Fruit fly (Drosophila melanogaster) whole organism, prepupa: ENCODE data around the gene CG12017.
A peak's percentile ranks its signal among the peaks of the same experiment; 100 is the strongest.

Experiments
- CG10631 ChIP-seq: fragments of 200-800 bp; sonication (Bioruptor generic); optimal IDR thresholded peaks from 2 replicates; lab custom pipeline; 2016; ENCODE audit warnings: missing biosample characterization, missing genetic modification characterization
- CG11294 ChIP-seq: fragments of 200-800 bp; sonication (Bioruptor generic); IDR thresholded peaks from 2 replicates; pipeline ENCODE4 v1.3.6; 2022; ENCODE audit warnings: missing biosample characterization, missing genetic modification characterization
- CG11762 ChIP-seq: fragments of 200-800 bp; sonication (Bioruptor generic); optimal IDR thresholded peaks from 3 replicates; lab custom pipeline; 2016; ENCODE audit warnings: missing biosample characterization, missing genetic modification characterization; ENCODE audit not compliant: insufficient read depth
- CG11902 ChIP-seq: fragments of 200-800 bp; sonication (Bioruptor generic); optimal IDR thresholded peaks from 3 replicates; lab custom pipeline; 2016; ENCODE audit warnings: missing biosample characterization, missing genetic modification characterization
- CG15336 ChIP-seq: fragments of 200-800 bp; sonication (Bioruptor generic); IDR thresholded peaks from 2 replicates; pipeline ENCODE4 v1.3.6; 2022; ENCODE audit warnings: missing biosample characterization, missing genetic modification characterization
- CG1621 ChIP-seq: fragments of 200-800 bp; sonication (Bioruptor generic); optimal IDR thresholded peaks from 3 replicates; lab custom pipeline; 2018; ENCODE audit warnings: missing biosample characterization, mild to moderate bottlenecking, missing genetic modification characterization
- CG16779 ChIP-seq: fragments of 200-800 bp; sonication (Bioruptor generic); optimal IDR thresholded peaks from 3 replicates; lab custom pipeline; 2017; ENCODE audit warnings: missing biosample characterization, mild to moderate bottlenecking, missing genetic modification characterization
- CG3032 ChIP-seq: fragments of 200-800 bp; optimal IDR thresholded peaks from 2 replicates; lab custom pipeline; 2019; ENCODE audit warnings: missing biosample characterization, mild to moderate bottlenecking, missing genetic modification characterization, moderate library complexity
- CG32006 ChIP-seq: fragments of 200-800 bp; sonication (Bioruptor generic); optimal IDR thresholded peaks from 3 replicates; lab custom pipeline; 2017; ENCODE audit warnings: missing biosample characterization, mild to moderate bottlenecking, missing genetic modification characterization
- CG34406 ChIP-seq: fragments of 200-800 bp; sonication (Bioruptor generic); optimal IDR thresholded peaks from 3 replicates; lab custom pipeline; 2016; ENCODE audit warnings: missing biosample characterization, missing genetic modification characterization
- CG3919 ChIP-seq: fragments of 200-800 bp; sonication (Bioruptor generic); optimal IDR thresholded peaks from 3 replicates; lab custom pipeline; 2016; ENCODE audit warnings: missing biosample characterization, missing genetic modification characterization
- CG4318 ChIP-seq: fragments of 200-800 bp; sonication (Bioruptor generic); optimal IDR thresholded peaks from 3 replicates; lab custom pipeline; 2017; ENCODE audit warnings: missing biosample characterization, mild to moderate bottlenecking, missing genetic modification characterization
- CG6163 ChIP-seq: fragments of 200-800 bp; sonication (Bioruptor generic); IDR thresholded peaks from 3 replicates; pipeline ENCODE4 v1.3.6; 2022; ENCODE audit warnings: missing biosample characterization, missing genetic modification characterization
- CG6276 ChIP-seq: fragments of 200-800 bp; sonication (Bioruptor generic); optimal IDR thresholded peaks from 2 replicates; lab custom pipeline; 2017; ENCODE audit warnings: missing biosample characterization, mild to moderate bottlenecking, missing genetic modification characterization
- CG6792 ChIP-seq: fragments of 200-800 bp; sonication (Bioruptor generic); optimal IDR thresholded peaks from 3 replicates; lab custom pipeline; 2016; ENCODE audit warnings: missing biosample characterization, missing genetic modification characterization
- CG6808 ChIP-seq: fragments of 200-800 bp; sonication (Bioruptor generic); optimal IDR thresholded peaks from 3 replicates; lab custom pipeline; 2017; ENCODE audit warnings: missing biosample characterization, missing genetic modification characterization, mild to moderate bottlenecking, moderate library complexity, missing genetic modification reagents
- CG6854 ChIP-seq: fragments of 200-800 bp; sonication (Bioruptor generic); optimal IDR thresholded peaks from 2 replicates; lab custom pipeline; 2017; ENCODE audit warnings: missing biosample characterization, mild to moderate bottlenecking, missing genetic modification characterization
- CG8119 ChIP-seq: fragments of 200-800 bp; sonication (Bioruptor generic); IDR thresholded peaks from 3 replicates; pipeline ENCODE4 v1.3.6; 2022; ENCODE audit warnings: missing biosample characterization, missing genetic modification characterization
- CG8319 ChIP-seq: fragments of 200-800 bp; sonication (Bioruptor generic); optimal IDR thresholded peaks from 3 replicates; lab custom pipeline; 2016; ENCODE audit warnings: missing biosample characterization, missing genetic modification characterization
- CG8632 ChIP-seq: fragments of 200-800 bp; sonication (Bioruptor generic); optimal IDR thresholded peaks from 3 replicates; lab custom pipeline; 2016; ENCODE audit warnings: missing biosample characterization, missing genetic modification characterization
- CG9139 ChIP-seq: fragments of 200-800 bp; sonication (Bioruptor generic); optimal IDR thresholded peaks from 3 replicates; lab custom pipeline; 2017; ENCODE audit warnings: missing biosample characterization, mild to moderate bottlenecking, missing genetic modification characterization
- Eip78C ChIP-seq: fragments of 200-800 bp; sonication (Bioruptor generic); peaks from one replicate; lab custom pipeline; 2016; ENCODE audit warnings: missing biosample characterization, missing genetic modification characterization
- Eip93F ChIP-seq: fragments of 200-800 bp; sonication (Bioruptor generic); optimal IDR thresholded peaks from 2 replicates; lab custom pipeline; 2016; ENCODE audit warnings: missing biosample characterization, mild to moderate bottlenecking, missing genetic modification characterization
- Ets21C ChIP-seq: fragments of 200-800 bp; sonication (Bioruptor generic); optimal IDR thresholded peaks from 3 replicates; lab custom pipeline; 2016; ENCODE audit warnings: missing biosample characterization, missing genetic modification characterization
- Ets96B ChIP-seq: fragments of 200-800 bp; optimal IDR thresholded peaks from 2 replicates; lab custom pipeline; 2019; ENCODE audit warnings: missing biosample characterization, mild to moderate bottlenecking, missing genetic modification characterization, moderate library complexity
- Gug ChIP-seq: fragments of 200-800 bp; sonication (Bioruptor generic); IDR thresholded peaks from 2 replicates; pipeline ENCODE4 v1.3.6; 2022; ENCODE audit warnings: missing biosample characterization, missing genetic modification characterization
- Hr38 ChIP-seq: sonication (Bioruptor generic); optimal IDR thresholded peaks from 2 replicates; lab custom pipeline; 2016; ENCODE audit warnings: missing biosample characterization, missing genetic modification characterization
- Hr39 ChIP-seq: fragments of 200-800 bp; sonication (Bioruptor generic); optimal IDR thresholded peaks from 2 replicates; lab custom pipeline; 2016; ENCODE audit warnings: missing biosample characterization, missing genetic modification characterization
- Lpt ChIP-seq: fragments of 200-800 bp; sonication (Bioruptor generic); optimal IDR thresholded peaks from 3 replicates; lab custom pipeline; 2016; ENCODE audit warnings: missing biosample characterization, missing genetic modification characterization
- Met ChIP-seq: fragments of 200-800 bp; sonication (Bioruptor generic); optimal IDR thresholded peaks from 3 replicates; lab custom pipeline; 2016; ENCODE audit warnings: missing biosample characterization, missing genetic modification characterization
- OdsH ChIP-seq: fragments of 200-800 bp; sonication (Bioruptor generic); optimal IDR thresholded peaks from 3 replicates; lab custom pipeline; 2016; ENCODE audit warnings: missing biosample characterization, missing genetic modification characterization
- Smox ChIP-seq: fragments of 200-800 bp; sonication (Bioruptor generic); optimal IDR thresholded peaks from 3 replicates; lab custom pipeline; 2016; ENCODE audit warnings: missing biosample characterization, missing genetic modification characterization
- Sox102F ChIP-seq: fragments of 200-800 bp; sonication (Bioruptor generic); optimal IDR thresholded peaks from 2 replicates; lab custom pipeline; 2016; ENCODE audit warnings: missing biosample characterization, mild to moderate bottlenecking, missing genetic modification characterization
- Sox14 ChIP-seq: fragments of 200-800 bp; sonication (Bioruptor generic); optimal IDR thresholded peaks from 3 replicates; lab custom pipeline; 2016; ENCODE audit warnings: missing biosample characterization, missing genetic modification characterization
- Sox15 ChIP-seq: fragments of 200-800 bp; sonication (Bioruptor generic); optimal IDR thresholded peaks from 3 replicates; lab custom pipeline; 2016; ENCODE audit warnings: missing biosample characterization, missing genetic modification characterization
- achi ChIP-seq: fragments of 200-800 bp; sonication (Bioruptor generic); optimal IDR thresholded peaks from 3 replicates; lab custom pipeline; 2016; ENCODE audit warnings: missing biosample characterization, missing genetic modification characterization
- acj6 ChIP-seq: fragments of 200-800 bp; sonication (Bioruptor generic); optimal IDR thresholded peaks from 3 replicates; lab custom pipeline; 2016; ENCODE audit warnings: missing biosample characterization, missing genetic modification characterization
- cyc ChIP-seq: fragments of 200-800 bp; sonication (Bioruptor generic); optimal IDR thresholded peaks from 3 replicates; lab custom pipeline; 2016; ENCODE audit warnings: missing biosample characterization, missing genetic modification characterization
- dac ChIP-seq: fragments of 200-800 bp; sonication (Bioruptor generic); optimal IDR thresholded peaks from 2 replicates; lab custom pipeline; 2017; ENCODE audit warnings: missing biosample characterization, mild to moderate bottlenecking, missing genetic modification characterization
- dsx ChIP-seq: fragments of 200-800 bp; optimal IDR thresholded peaks from 3 replicates; lab custom pipeline; 2019; ENCODE audit warnings: missing biosample characterization, mild to moderate bottlenecking, missing genetic modification characterization, moderate library complexity; ENCODE audit not compliant: poor library complexity, severe bottlenecking
- eg ChIP-seq: fragments of 200-800 bp; sonication (Bioruptor generic); IDR thresholded peaks from 3 replicates; pipeline ENCODE4 v1.3.6; 2022; ENCODE audit warnings: missing biosample characterization, missing genetic modification characterization
- esn ChIP-seq: fragments of 200-800 bp; sonication (Bioruptor generic); optimal IDR thresholded peaks from 2 replicates; lab custom pipeline; 2016; ENCODE audit warnings: missing biosample characterization, mild to moderate bottlenecking, missing genetic modification characterization, moderate library complexity
- fd85E ChIP-seq: fragments of 200-800 bp; sonication (Bioruptor generic); optimal IDR thresholded peaks from 3 replicates; lab custom pipeline; 2016; ENCODE audit warnings: missing biosample characterization, missing genetic modification characterization
- fkh ChIP-seq: fragments of 200-800 bp; sonication (Bioruptor generic); optimal IDR thresholded peaks from 3 replicates; lab custom pipeline; 2017; ENCODE audit warnings: missing biosample characterization, mild to moderate bottlenecking, missing genetic modification characterization, moderate library complexity
- lz ChIP-seq: fragments of 200-800 bp; sonication (Bioruptor generic); optimal IDR thresholded peaks from 3 replicates; lab custom pipeline; 2016; ENCODE audit warnings: missing biosample characterization, missing genetic modification characterization
- net ChIP-seq: fragments of 200-800 bp; sonication (Bioruptor generic); optimal IDR thresholded peaks from 3 replicates; lab custom pipeline; 2016; ENCODE audit warnings: missing biosample characterization, missing genetic modification characterization
- pdm3 ChIP-seq: fragments of 200-800 bp; sonication (Bioruptor generic); optimal IDR thresholded peaks from 3 replicates; lab custom pipeline; 2016; ENCODE audit warnings: missing biosample characterization, missing genetic modification characterization
- salr ChIP-seq, 2 experiments: fragments of 200-800 bp; sonication (Bioruptor generic); optimal IDR thresholded peaks; 3 replicates each; lab custom pipeline; 2016 to 2018; ENCODE audit warnings: missing biosample characterization in 2 of 2, missing genetic modification characterization in 2 of 2, mild to moderate bottlenecking in 1 of 2
- spab ChIP-seq: fragments of 200-800 bp; sonication (Bioruptor generic); optimal IDR thresholded peaks from 2 replicates; lab custom pipeline; 2017; ENCODE audit warnings: missing biosample characterization, mild to moderate bottlenecking, missing genetic modification characterization, missing genetic modification reagents
- ss ChIP-seq, 2 experiments: fragments of 200-800 bp; sonication (Bioruptor generic); optimal IDR thresholded peaks; 2 replicates in 1 of 2; 3 replicates in 1 of 2; lab custom pipeline; 2017 to 2018; ENCODE audit warnings: mild to moderate bottlenecking in 2 of 2, missing biosample characterization in 2 of 2, missing genetic modification characterization in 2 of 2, moderate library complexity in 1 of 2
- svp ChIP-seq: fragments of 200-800 bp; sonication (Bioruptor generic); peaks from one replicate; lab custom pipeline; 2016; ENCODE audit warnings: missing biosample characterization, missing genetic modification characterization
- topi ChIP-seq: fragments of 200-800 bp; sonication (Bioruptor generic); optimal IDR thresholded peaks from 3 replicates; lab custom pipeline; 2016; ENCODE audit warnings: missing biosample characterization, missing genetic modification characterization
- vri ChIP-seq: fragments of 200-800 bp; sonication (Bioruptor generic); optimal IDR thresholded peaks from 3 replicates; lab custom pipeline; 2016; ENCODE audit warnings: missing biosample characterization, mild to moderate bottlenecking, missing genetic modification characterization

CG12017 gene

DNA sequence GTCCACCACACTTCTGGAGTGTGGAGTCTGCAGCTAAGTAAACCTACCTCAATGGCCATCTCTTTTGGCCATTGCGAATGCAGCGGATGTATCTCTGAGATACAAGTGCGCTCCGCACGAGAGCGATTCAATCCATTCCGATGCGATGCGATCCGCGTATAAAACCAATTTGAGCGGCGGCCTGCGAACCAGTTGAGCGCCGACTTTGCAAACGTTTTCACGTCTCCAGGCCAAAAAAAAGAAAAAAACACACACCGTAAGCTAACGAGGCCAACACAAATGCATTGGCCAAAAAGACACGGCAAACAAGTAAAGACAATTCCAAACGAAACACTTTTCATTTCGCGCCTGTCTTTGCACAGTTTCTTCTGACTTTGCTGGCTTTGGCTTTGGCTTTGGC is 22.3 kb upstream of the CG12017 start, which contains the start of gene ckd:
Gene ckd (plus strand): TSS at position 189 of the 400 bp plus-strand sequence.
- TF ChIP-seq acj6 = no peak
- TF ChIP-seq Hr39 (GFP tag; lab: Kevin White, UChicago) = no peak
- TF ChIP-seq CG6808 (GFP tag; lab: Kevin White, UChicago) = no peak
- TF ChIP-seq CG4318 (GFP tag; lab: Kevin White, UChicago) = no peak
- TF ChIP-seq spab (GFP tag; lab: Kevin White, UChicago) = no peak
- no peak for TF ChIP-seq CG3919 (GFP tag; lab: Kevin White, UChicago)
- no peak for TF ChIP-seq Sox14
- no peak for TF ChIP-seq Sox15
- no peak for TF ChIP-seq CG3032
- no peak for TF ChIP-seq CG8632 (GFP tag; lab: Kevin White, UChicago)
- TF ChIP-seq Ets96B (tag; lab: Kevin White, UChicago) = no peak
- TF ChIP-seq topi (GFP tag; lab: Kevin White, UChicago) = no peak
- TF ChIP-seq Smox (GFP tag; lab: Kevin White, UChicago) = no peak
- TF ChIP-seq dac = no peak
- 0 out of 3 replicates have a peak, but pooled peaks have one; percentile 7 for TF ChIP-seq eg (GFP tag; lab: Robert Waterston, UW)
- no peak for TF ChIP-seq fkh (GFP tag; lab: Kevin White, UChicago)
- no peak for TF ChIP-seq net (GFP tag; lab: Kevin White, UChicago)
- TF ChIP-seq CG8319 (GFP tag; lab: Kevin White, UChicago) = no peak
- no peak for TF ChIP-seq CG32006
- TF ChIP-seq Eip78C (GFP tag; lab: Kevin White, UChicago) = peak; percentile 62
- peak; percentile 17 for TF ChIP-seq dsx (GFP tag; lab: Kevin White, UChicago)
- no peak for TF ChIP-seq svp (GFP tag; lab: Kevin White, UChicago)
- peak in 1 of 2 experiments; percentile 14 for TF ChIP-seq ss (GFP tag; optimal IDR thresholded peaks at IDR 0.05; lab: Kevin White, UChicago)
- TF ChIP-seq Ets21C (GFP tag; lab: Kevin White, UChicago) = no peak
- TF ChIP-seq CG8119 (GFP tag; lab: Robert Waterston, UW) = no peak; the same call in 2 of the 3 replicates
- no peak for TF ChIP-seq OdsH (GFP tag; lab: Kevin White, UChicago)
- no peak for TF ChIP-seq CG6163
- TF ChIP-seq CG6276 (GFP tag; lab: Kevin White, UChicago) = no peak
- TF ChIP-seq CG10631 = no peak
- no peak for TF ChIP-seq cyc (GFP tag; lab: Kevin White, UChicago)
- TF ChIP-seq CG11902 (GFP tag; lab: Kevin White, UChicago) = no peak
- no peak for TF ChIP-seq CG16779
- TF ChIP-seq Met = no peak
- no peak for TF ChIP-seq CG11762
- no peak for TF ChIP-seq vri (GFP tag; lab: Kevin White, UChicago)
- TF ChIP-seq CG6792 (GFP tag; lab: Kevin White, UChicago) = no peak
- no peak for TF ChIP-seq CG9139 (GFP tag; lab: Kevin White, UChicago)
- TF ChIP-seq fd85E (GFP tag; lab: Kevin White, UChicago) = no peak
- TF ChIP-seq Eip93F (GFP tag; lab: Kevin White, UChicago) = no peak
- no peak for TF ChIP-seq CG1621 (tag; lab: Kevin White, UChicago)
- no peak for TF ChIP-seq esn (GFP tag; lab: Kevin White, UChicago)
- no peak for TF ChIP-seq Hr38 (GFP tag; lab: Kevin White, UChicago)
- TF ChIP-seq achi = no peak
- TF ChIP-seq Gug = no peak
- TF ChIP-seq Sox102F (GFP tag; lab: Kevin White, UChicago) = no peak
- TF ChIP-seq pdm3 (GFP tag; lab: Kevin White, UChicago) = no peak
- TF ChIP-seq CG15336 = peak; percentile 19; the same call in 1 of the 2 replicates
- TF ChIP-seq CG34406 (GFP tag; lab: Kevin White, UChicago) = no peak
- no peak for TF ChIP-seq CG11294 (GFP tag; lab: Robert Waterston, UW)
- peak; percentile 54 for TF ChIP-seq CG6854 (GFP tag; lab: Kevin White, UChicago)
- peak; percentile 6 for TF ChIP-seq Lpt
- no peak for TF ChIP-seq lz (GFP tag; lab: Kevin White, UChicago)
- TF ChIP-seq salr (GFP tag; optimal IDR thresholded peaks at IDR 0.05; lab: Kevin White, UChicago) = no peak
